Fruit fly (Drosophila melanogaster): ENCODE measurements around the gene CG42827.

The CG42827 gene

DNA sequence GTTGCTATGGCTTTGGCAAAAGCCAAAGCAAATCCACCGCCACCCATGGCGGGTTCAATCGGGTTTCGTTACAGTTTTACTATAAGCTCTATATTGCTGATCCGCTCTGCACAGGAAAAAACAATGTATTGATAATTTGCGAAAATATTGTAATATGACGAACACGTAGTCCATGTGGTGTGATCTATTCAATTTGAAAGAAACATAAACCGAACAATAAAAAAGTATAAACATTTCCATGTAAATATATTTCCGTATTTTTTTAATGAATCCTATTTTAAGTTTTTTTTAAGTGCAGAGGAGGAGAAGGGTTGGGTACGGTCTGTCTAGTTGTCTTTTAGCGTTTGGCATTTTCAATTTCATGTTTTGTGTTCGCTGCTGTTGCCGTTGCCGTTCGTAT lies 20.8 kb downstream of the CG42827 start:
- no peak for TF ChIP-seq CG32264 (GFP tag; optimal IDR thresholded peaks at IDR 0.05)
- no peak for TF ChIP-seq foxo (GFP tag; optimal IDR thresholded peaks at IDR 0.05)
- TF ChIP-seq Dfd (GFP tag; optimal IDR thresholded peaks at IDR 0.05) = no peak
- no peak for TF ChIP-seq Myc (optimal IDR thresholded peaks at IDR 0.05)
- no peak for TF ChIP-seq br (GFP tag; optimal IDR thresholded peaks at IDR 0.05)
- TF ChIP-seq Sp1 (GFP tag; optimal IDR thresholded peaks at IDR 0.05) = no peak
- no peak for TF ChIP-seq CG9705 (GFP tag; optimal IDR thresholded peaks at IDR 0.05)
- no peak for TF ChIP-seq Hr78 (GFP tag; optimal IDR thresholded peaks at IDR 0.05)

DNA sequence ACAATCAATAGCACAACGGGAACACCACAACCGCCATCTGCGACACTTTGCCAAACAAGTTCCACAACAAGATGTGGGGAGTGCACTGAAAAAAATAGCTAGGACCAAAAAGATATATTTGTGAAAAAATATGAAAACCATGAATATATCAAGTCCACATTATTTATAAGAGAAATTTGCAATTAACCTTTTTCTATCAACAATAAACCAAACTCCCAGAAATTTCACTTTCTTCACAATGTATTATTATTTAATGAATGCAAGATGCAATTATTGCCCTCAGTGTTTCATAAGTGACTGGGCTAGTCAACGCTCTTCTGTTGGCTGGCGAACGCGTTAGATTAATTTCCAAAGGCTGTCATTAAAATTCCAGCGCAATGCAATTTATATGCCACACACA lies 23.0 kb downstream of the CG42827 start:
- no peak for TF ChIP-seq sage (GFP tag; optimal IDR thresholded peaks at IDR 0.05)
- no peak for TF ChIP-seq Dfd (GFP tag; optimal IDR thresholded peaks at IDR 0.05)
- no peak for TF ChIP-seq Myc (optimal IDR thresholded peaks at IDR 0.05)
- TF ChIP-seq dmrt93B (GFP tag; optimal IDR thresholded peaks at IDR 0.05) = no peak
- TF ChIP-seq woc (GFP tag; optimal IDR thresholded peaks at IDR 0.05) = no peak
- no peak for TF ChIP-seq Mio (GFP tag; optimal IDR thresholded peaks at IDR 0.05)
- TF ChIP-seq Sp1 (GFP tag; optimal IDR thresholded peaks at IDR 0.05) = no peak
- TF ChIP-seq lola (GFP tag; optimal IDR thresholded peaks at IDR 0.05) = no peak
- TF ChIP-seq Jra (GFP tag; optimal IDR thresholded peaks at IDR 0.05) = no peak
- TF ChIP-seq dl (GFP tag; optimal IDR thresholded peaks at IDR 0.05; ENCODE audit: insufficient read depth in 1 of 2, partially characterized antibody in 2 of 2) = no peak
- TF ChIP-seq Hr83 (GFP tag; optimal IDR thresholded peaks at IDR 0.05; ENCODE audit: poor library complexity, severe bottlenecking) = no peak
- TF ChIP-seq N (GFP tag; optimal IDR thresholded peaks at IDR 0.05) = no peak
- TF ChIP-seq foxo (GFP tag; optimal IDR thresholded peaks at IDR 0.05) = no peak
- TF ChIP-seq Hr78 (GFP tag; optimal IDR thresholded peaks at IDR 0.05) = no peak
- TF ChIP-seq HLH106 (tag; optimal IDR thresholded peaks at IDR 0.05) = no peak
- TF ChIP-seq CG32264 (GFP tag; optimal IDR thresholded peaks at IDR 0.05) = no peak
- no peak for TF ChIP-seq pan (optimal IDR thresholded peaks at IDR 0.05)

- no peak for TF ChIP-seq Dfd (GFP tag; optimal IDR thresholded peaks at IDR 0.05)
- TF ChIP-seq ey (GFP tag; optimal IDR thresholded peaks at IDR 0.05) = no peak
- no peak for TF ChIP-seq dmrt93B (GFP tag; optimal IDR thresholded peaks at IDR 0.05)
- TF ChIP-seq Dif (GFP tag; optimal IDR thresholded peaks at IDR 0.05; ENCODE audit: partially characterized antibody) = no peak
- no peak for TF ChIP-seq N (GFP tag; optimal IDR thresholded peaks at IDR 0.05)
- TF ChIP-seq CG9705 (GFP tag; optimal IDR thresholded peaks at IDR 0.05) = no peak
- no peak for TF ChIP-seq Myc (optimal IDR thresholded peaks at IDR 0.05)
- TF ChIP-seq HLH106 (tag; optimal IDR thresholded peaks at IDR 0.05) = no peak
Observed at dm6 chr3R:23396548-23397294, 24.0 kb downstream of the CG42827 start.

- TF ChIP-seq br (GFP tag; optimal IDR thresholded peaks at IDR 0.05) = no peak
- no peak for TF ChIP-seq Abd-B (GFP tag; optimal IDR thresholded peaks at IDR 0.05)
- TF ChIP-seq OdsH (GFP tag; optimal IDR thresholded peaks at IDR 0.05) = no peak
- no peak for TF ChIP-seq tai (GFP tag; optimal IDR thresholded peaks at IDR 0.05)
- TF ChIP-seq Mio (GFP tag; optimal IDR thresholded peaks at IDR 0.05) = no peak
- TF ChIP-seq woc (GFP tag; optimal IDR thresholded peaks at IDR 0.05) = no peak
Observed at dm6 chr3R:23398979-23399378, 26.3 kb downstream of the CG42827 start.

- TF ChIP-seq CrebA (GFP tag; optimal IDR thresholded peaks at IDR 0.05; ENCODE audit: borderline replicate concordance) (no peak), usp (GFP tag; optimal IDR thresholded peaks at IDR 0.05) (no peak), HLH106 (tag; optimal IDR thresholded peaks at IDR 0.05) (no peak), sage (GFP tag; optimal IDR thresholded peaks at IDR 0.05) (no peak), woc (GFP tag; optimal IDR thresholded peaks at IDR 0.05) (no peak), ey (GFP tag; optimal IDR thresholded peaks at IDR 0.05) (no peak), Dif (GFP tag; optimal IDR thresholded peaks at IDR 0.05; ENCODE audit: partially characterized antibody) (no peak), dmrt93B (GFP tag; optimal IDR thresholded peaks at IDR 0.05) (no peak), pan (optimal IDR thresholded peaks at IDR 0.05) (no peak), GATAd (GFP tag; optimal IDR thresholded peaks at IDR 0.05) (no peak), Mio (GFP tag; optimal IDR thresholded peaks at IDR 0.05) (no peak), Hr78 (GFP tag; optimal IDR thresholded peaks at IDR 0.05) (no peak), OdsH (GFP tag; optimal IDR thresholded peaks at IDR 0.05) (no peak), brk (GFP tag; optimal IDR thresholded peaks at IDR 0.05) (no peak), Rel (GFP tag; optimal IDR thresholded peaks at IDR 0.05) (no peak), Rel (tag; optimal IDR thresholded peaks at IDR 0.05) (no peak), fru (GFP tag; optimal IDR thresholded peaks at IDR 0.05) (no peak), br (GFP tag; optimal IDR thresholded peaks at IDR 0.05) (no peak), jim (GFP tag; optimal IDR thresholded peaks at IDR 0.05) (no peak), CG32264 (GFP tag; optimal IDR thresholded peaks at IDR 0.05) (no peak)
Observed at dm6 chr3R:23399679-23400078, 27.0 kb downstream of the CG42827 start.
